Fruit fly (Drosophila melanogaster) whole organism, embryonic: ENCODE data around the gene Pka-C1.
A peak's percentile ranks its signal among the peaks of the same experiment; 100 is the strongest.

Experiments used
- CG10267 ChIP-seq: fragments of 200-800 bp; sonication (Bioruptor generic); optimal IDR thresholded peaks from 2 replicates; lab custom pipeline; 2018; ENCODE audit warnings: missing biosample characterization, mild to moderate bottlenecking, missing genetic modification characterization, moderate library complexity
- CG10366 ChIP-seq: fragments of 200-800 bp; sonication (Bioruptor generic); IDR thresholded peaks from 2 replicates; pipeline ENCODE4 v1.3.6; 2022; ENCODE audit warnings: missing biosample characterization, missing genetic modification characterization
- CG10431 ChIP-seq: fragments of 200-800 bp; sonication (Bioruptor generic); optimal IDR thresholded peaks from 3 replicates; lab custom pipeline; 2018; ENCODE audit warnings: missing biosample characterization, mild to moderate bottlenecking, missing genetic modification characterization
- CG11093 ChIP-seq: fragments of 200-800 bp; sonication (Bioruptor generic); IDR thresholded peaks from 3 replicates; pipeline ENCODE4 v1.3.6; 2022; ENCODE audit warnings: missing biosample characterization, missing genetic modification characterization
- CG11560 ChIP-seq: fragments of 200-800 bp; sonication (Bioruptor generic); IDR thresholded peaks from 3 replicates; pipeline ENCODE4 v1.3.6; 2022; ENCODE audit warnings: missing biosample characterization, missing genetic modification characterization
- CG13775 ChIP-seq: fragments of 200-800 bp; sonication (Bioruptor generic); optimal IDR thresholded peaks from 3 replicates; lab custom pipeline; 2017; ENCODE audit warnings: missing biosample characterization, mild to moderate bottlenecking, missing genetic modification characterization
- CG13894 ChIP-seq: fragments of 200-800 bp; sonication (Bioruptor generic); optimal IDR thresholded peaks from 3 replicates; lab custom pipeline; 2018; ENCODE audit warnings: missing biosample characterization, mild to moderate bottlenecking, missing genetic modification characterization, moderate library complexity
- CG14667 ChIP-seq: fragments of 200-800 bp; sonication (Bioruptor generic); IDR thresholded peaks from 2 replicates; pipeline ENCODE4 v1.3.6; 2022; ENCODE audit warnings: missing biosample characterization, missing genetic modification characterization
- CG15269 ChIP-seq: fragments of 200-800 bp; sonication (Bioruptor generic); optimal IDR thresholded peaks from 2 replicates; lab custom pipeline; 2018; ENCODE audit warnings: missing biosample characterization, mild to moderate bottlenecking, missing genetic modification characterization, moderate library complexity
- CG15601 ChIP-seq: fragments of 200-800 bp; sonication (Bioruptor generic); optimal IDR thresholded peaks from 3 replicates; lab custom pipeline; 2019; ENCODE audit warnings: missing biosample characterization, mild to moderate bottlenecking, missing genetic modification characterization, moderate library complexity
- CG16779 ChIP-seq: fragments of 200-800 bp; sonication (Bioruptor generic); IDR thresholded peaks from 2 replicates; pipeline ENCODE4 v1.3.6; 2022; ENCODE audit warnings: missing biosample characterization, missing genetic modification characterization
- CG18764 ChIP-seq: fragments of 200-800 bp; sonication (Bioruptor generic); optimal IDR thresholded peaks from 3 replicates; lab custom pipeline; 2016; ENCODE audit warnings: missing biosample characterization, missing genetic modification characterization
- CG32532 ChIP-seq: fragments of 200-800 bp; sonication (Bioruptor generic); IDR thresholded peaks from 2 replicates; pipeline ENCODE4 v1.3.6; 2022; ENCODE audit warnings: missing biosample characterization, missing genetic modification characterization
- CG32772 ChIP-seq: fragments of 200-800 bp; sonication (Bioruptor generic); IDR thresholded peaks from 2 replicates; pipeline ENCODE4 v1.3.6; 2022; ENCODE audit warnings: missing biosample characterization, missing genetic modification characterization
- CG33557 ChIP-seq: fragments of 200-800 bp; sonication (Bioruptor generic); optimal IDR thresholded peaks from 2 replicates; lab custom pipeline; 2019; ENCODE audit warnings: missing biosample characterization, mild to moderate bottlenecking, missing genetic modification characterization, moderate library complexity
- CG3726 ChIP-seq: fragments of 200-800 bp; sonication (Bioruptor generic); IDR thresholded peaks from 3 replicates; pipeline ENCODE4, ENCODE4 v1.3.6; 2022; ENCODE audit warnings: missing biosample characterization, missing genetic modification characterization
- CG4707 ChIP-seq: fragments of 200-800 bp; sonication (Bioruptor generic); optimal IDR thresholded peaks from 2 replicates; lab custom pipeline; 2018; ENCODE audit warnings: missing biosample characterization, mild to moderate bottlenecking, missing genetic modification characterization, moderate library complexity
- CG9876 ChIP-seq: fragments of 200-800 bp; sonication (Bioruptor generic); optimal IDR thresholded peaks from 2 replicates; lab custom pipeline; 2016; ENCODE audit warnings: missing biosample characterization, missing genetic modification characterization
- CkIIα-i1 ChIP-seq: fragments of 200-800 bp; sonication (Bioruptor generic); IDR thresholded peaks from 2 replicates; pipeline ENCODE4 v1.3.6; 2022; ENCODE audit warnings: missing biosample characterization, missing genetic modification characterization
- Dbx ChIP-seq: fragments of 200-800 bp; sonication (Bioruptor generic); IDR thresholded peaks from 3 replicates; pipeline ENCODE4 v1.3.6; 2022; ENCODE audit warnings: missing biosample characterization, missing genetic modification characterization
- Fer3 ChIP-seq: fragments of 200-800 bp; sonication (Bioruptor generic); optimal IDR thresholded peaks from 2 replicates; lab custom pipeline; 2018; ENCODE audit warnings: missing biosample characterization, mild to moderate bottlenecking, missing genetic modification characterization, moderate library complexity
- HmgD ChIP-seq: fragments of 200-800 bp; sonication (Bioruptor generic); optimal IDR thresholded peaks from 3 replicates; lab custom pipeline; 2016; ENCODE audit warnings: missing biosample characterization, missing genetic modification characterization
- Hr39 ChIP-seq: fragments of >200 bp; optimal IDR thresholded peaks from 2 replicates; lab custom pipeline; 2017
- MESR4 ChIP-seq: fragments of 200-800 bp; sonication (Bioruptor generic); optimal IDR thresholded peaks from 2 replicates; lab custom pipeline; 2018; ENCODE audit warnings: missing biosample characterization, mild to moderate bottlenecking, missing genetic modification characterization, moderate library complexity
- Med ChIP-seq: fragments of 200-800 bp; sonication (Bioruptor generic); peaks from one replicate; lab custom pipeline; 2016; ENCODE audit warnings: missing biosample characterization, missing genetic modification characterization, mild to moderate bottlenecking, inconsistent platforms, moderate library complexity
- Meics ChIP-seq: fragments of 200-800 bp; sonication (Bioruptor generic); optimal IDR thresholded peaks from 2 replicates; lab custom pipeline; 2017; ENCODE audit warnings: missing biosample characterization, mild to moderate bottlenecking, missing genetic modification characterization
- ap ChIP-seq: fragments of 200-800 bp; sonication (Bioruptor generic); IDR thresholded peaks from 2 replicates; pipeline ENCODE4 v1.3.6; 2022; ENCODE audit warnings: missing biosample characterization, missing genetic modification characterization
- bsh ChIP-seq, 2 experiments: fragments of 200-800 bp; sonication (Bioruptor generic); optimal IDR thresholded peaks; 2 replicates each; lab custom pipeline; 2017 to 2018; ENCODE audit warnings: mild to moderate bottlenecking in 2 of 2, missing biosample characterization in 2 of 2, missing genetic modification characterization in 2 of 2, moderate library complexity in 1 of 2
- chm ChIP-seq: fragments of 200-800 bp; sonication (Bioruptor generic); IDR thresholded peaks from 2 replicates; pipeline ENCODE4 v1.3.6; 2022; ENCODE audit warnings: missing biosample characterization, missing genetic modification characterization
- corto ChIP-seq: fragments of 200-800 bp; sonication (Bioruptor generic); optimal IDR thresholded peaks from 2 replicates; lab custom pipeline; 2016; ENCODE audit warnings: missing biosample characterization, mild to moderate bottlenecking, missing genetic modification characterization, moderate library complexity
- crp ChIP-seq, 2 experiments: fragments of 200-800 bp; sonication (Bioruptor generic); optimal IDR thresholded peaks; 2 replicates in 1 of 2; 3 replicates in 1 of 2; lab custom pipeline; 2017; ENCODE audit warnings: missing biosample characterization in 2 of 2, missing genetic modification characterization in 2 of 2, mild to moderate bottlenecking in 1 of 2, moderate library complexity in 1 of 2
- dati ChIP-seq: fragments of 200-800 bp; sonication (Bioruptor generic); IDR thresholded peaks from 2 replicates; pipeline ENCODE4 v1.3.6; 2022; ENCODE audit warnings: missing biosample characterization, missing genetic modification characterization
- dmrt11E ChIP-seq: fragments of 200-800 bp; sonication (Bioruptor generic); optimal IDR thresholded peaks from 3 replicates; lab custom pipeline; 2018; ENCODE audit warnings: missing biosample characterization, mild to moderate bottlenecking, missing genetic modification characterization, moderate library complexity
- gem ChIP-seq: fragments of 200-800 bp; sonication (Bioruptor generic); optimal IDR thresholded peaks from 2 replicates; lab custom pipeline; 2019; ENCODE audit warnings: missing biosample characterization, mild to moderate bottlenecking, missing genetic modification characterization, moderate library complexity
- gsb ChIP-seq: fragments of 200-800 bp; sonication (Bioruptor generic); IDR thresholded peaks from 2 replicates; pipeline ENCODE4 v1.3.6; 2022; ENCODE audit warnings: missing biosample characterization, missing genetic modification characterization
- gsb-n ChIP-seq: fragments of 200-800 bp; sonication (Bioruptor generic); optimal IDR thresholded peaks from 3 replicates; lab custom pipeline; 2018; ENCODE audit warnings: missing biosample characterization, mild to moderate bottlenecking, missing genetic modification characterization
- hb ChIP-seq: fragments of 200-800 bp; sonication (Bioruptor generic); IDR thresholded peaks from 3 replicates; pipeline ENCODE4 v1.3.6; 2022; ENCODE audit warnings: missing biosample characterization, missing genetic modification characterization; ENCODE audit not compliant: partially characterized antibody
- lilli ChIP-seq: fragments of 200-800 bp; sonication (Bioruptor generic); optimal IDR thresholded peaks from 3 replicates; lab custom pipeline; 2016; ENCODE audit warnings: missing biosample characterization, missing genetic modification characterization
- lmd ChIP-seq: fragments of 200-800 bp; sonication (Bioruptor generic); IDR thresholded peaks from 2 replicates; pipeline ENCODE4 v1.3.6; 2022; ENCODE audit warnings: missing biosample characterization, missing genetic modification characterization
- mirr ChIP-seq: fragments of 200-800 bp; sonication (Bioruptor generic); optimal IDR thresholded peaks from 3 replicates; lab custom pipeline; 2018; ENCODE audit warnings: missing biosample characterization, mild to moderate bottlenecking, missing genetic modification characterization
- otp ChIP-seq: fragments of 200-800 bp; sonication (Bioruptor generic); IDR thresholded peaks from 3 replicates; pipeline ENCODE4, ENCODE4 v1.3.6; 2022; ENCODE audit warnings: missing biosample characterization, missing genetic modification characterization
- pho ChIP-seq: fragments of 200-800 bp; sonication (Bioruptor generic); optimal IDR thresholded peaks from 2 replicates; lab custom pipeline; 2016; ENCODE audit warnings: missing biosample characterization, missing genetic modification characterization
- sens ChIP-seq: fragments of 200-800 bp; sonication (Bioruptor generic); peaks from one replicate; lab custom pipeline; 2016; ENCODE audit warnings: missing biosample characterization, missing genetic modification characterization
- slou ChIP-seq: fragments of 200-800 bp; sonication (Bioruptor generic); optimal IDR thresholded peaks from 3 replicates; lab custom pipeline; 2016; ENCODE audit warnings: missing biosample characterization, missing genetic modification characterization
- sob ChIP-seq: fragments of 200-800 bp; sonication (Bioruptor generic); IDR thresholded peaks from 2 replicates; pipeline ENCODE4 v1.3.6; 2022; ENCODE audit warnings: missing biosample characterization, missing genetic modification characterization
- tgo ChIP-seq: fragments of 200-800 bp; sonication (Bioruptor generic); IDR thresholded peaks from 3 replicates; pipeline ENCODE4 v1.3.6; 2022; ENCODE audit warnings: missing biosample characterization, missing genetic modification characterization
- ttk ChIP-seq: fragments of 200-800 bp; sonication (Bioruptor generic); IDR thresholded peaks from 2 replicates; pipeline ENCODE4 v2.1.2; 2022; ENCODE audit warnings: missing biosample characterization, missing genetic modification characterization
- wdn ChIP-seq: fragments of 200-800 bp; sonication (Bioruptor generic); IDR thresholded peaks from 2 replicates; pipeline ENCODE4 v1.3.6; 2022; ENCODE audit warnings: missing biosample characterization, missing genetic modification characterization

Gene Pka-C1

DNA sequence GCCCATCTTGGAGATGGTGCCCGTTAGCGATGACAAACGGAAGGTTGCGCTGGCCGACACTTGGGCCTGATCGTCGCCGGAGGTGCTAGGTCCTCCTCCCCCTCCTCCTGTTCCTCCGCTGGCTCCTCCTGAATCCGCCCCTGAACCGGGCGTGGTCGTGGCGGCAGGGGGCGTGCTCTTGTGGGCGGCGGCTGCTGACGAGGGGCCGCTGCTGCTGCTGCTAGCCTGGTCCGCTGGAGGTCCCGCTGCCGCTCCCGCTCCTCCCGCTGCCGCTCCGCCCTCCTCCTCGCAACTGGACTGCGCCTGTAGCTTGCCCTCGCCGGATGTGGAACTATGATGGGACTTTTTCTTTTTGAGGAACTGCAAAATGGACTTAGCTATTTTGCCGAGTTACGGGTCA, 1.5 kb downstream of the Pka-C1 start:
- TF ChIP-seq CG15269 (tag; lab: Kevin White, UChicago) (no peak), lmd (0 out of 2 replicates have a peak, but pooled peaks have one; percentile 4), slou (GFP tag; lab: Kevin White, UChicago) (no peak), CG4707 (no peak), Hr39 (lab: Kevin White, UChicago) (peak; percentile 54), wdn (GFP tag; lab: Robert Waterston, UW) (0 out of 2 replicates have a peak, but pooled peaks have one; percentile 9), CG9876 (GFP tag; lab: Kevin White, UChicago) (peak; percentile 14), hb (GFP tag; lab: Robert Waterston, UW) (0 out of 3 replicates have a peak, but pooled peaks have one; percentile 29), dati (GFP tag; lab: Robert Waterston, UW) (0 out of 2 replicates have a peak, but pooled peaks have one; percentile 10), CG11093 (GFP tag; lab: Robert Waterston, UW) (0 out of 3 replicates have a peak, but pooled peaks have one; percentile 20), otp (GFP tag; lab: Robert Waterston, UW) (0 out of 3 replicates have a peak, but pooled peaks have one; percentile 33), CG3726 (GFP tag; lab: Robert Waterston, UW) (0 out of 3 replicates have a peak, but pooled peaks have one; percentile 12), Med (GFP tag; lab: Kevin White, UChicago) (peak; percentile 54), CG10366 (GFP tag; lab: Robert Waterston, UW) (no peak), chm (GFP tag; lab: Robert Waterston, UW) (0 out of 2 replicates have a peak, but pooled peaks have one; percentile 40), sob (GFP tag; lab: Robert Waterston, UW) (no peak), CG32532 (GFP tag; lab: Robert Waterston, UW) (peak; percentile 50), Dbx (GFP tag; lab: Robert Waterston, UW) (0 out of 3 replicates have a peak, but pooled peaks have one; percentile 36), mirr (GFP tag; lab: Kevin White, UChicago) (no peak)

DNA sequence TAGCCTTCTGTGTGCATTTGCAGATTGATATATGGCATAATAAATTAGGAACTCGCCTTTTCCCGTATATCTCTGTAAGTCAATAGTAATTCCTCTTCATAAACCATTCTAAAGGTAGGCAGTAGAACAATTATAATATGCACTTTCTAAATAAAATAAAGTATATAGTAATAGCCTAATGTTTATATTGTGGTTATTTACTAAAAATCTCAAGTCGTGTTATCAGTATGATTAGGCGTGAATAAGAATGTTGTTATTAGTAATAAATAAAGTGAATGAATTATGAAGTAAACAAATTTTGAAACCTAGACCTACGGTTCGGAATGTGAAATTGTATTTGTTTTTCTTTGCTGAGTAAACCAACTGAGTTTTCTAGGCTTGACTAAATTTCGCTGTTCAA, 3.4 kb downstream of the Pka-C1 start:
- TF ChIP-seq CG14667 (GFP tag; lab: Robert Waterston, UW) (no peak), sens (peak; percentile 76), dmrt11E (tag; lab: Kevin White, UChicago) (peak; percentile 32), bsh (GFP tag; optimal IDR thresholded peaks at IDR 0.05; lab: Kevin White, UChicago) (peak in 1 of 2 experiments; percentile 14), CG15601 (tag; lab: Kevin White, UChicago) (peak; percentile 45), MESR4 (no peak), corto (GFP tag; lab: Kevin White, UChicago) (no peak), gsb (GFP tag; lab: Robert Waterston, UW) (no peak), gem (tag; lab: Kevin White, UChicago) (peak; percentile 22), Meics (GFP tag; lab: Kevin White, UChicago) (no peak), CkIIα-i1 (GFP tag; lab: Robert Waterston, UW) (no peak), ap (GFP tag; lab: Robert Waterston, UW) (no peak), CG33557 (GFP tag; lab: Kevin White, UChicago) (peak; percentile 52), gsb-n (tag; lab: Kevin White, UChicago) (peak; percentile 16), Fer3 (tag; lab: Kevin White, UChicago) (no peak)

DNA sequence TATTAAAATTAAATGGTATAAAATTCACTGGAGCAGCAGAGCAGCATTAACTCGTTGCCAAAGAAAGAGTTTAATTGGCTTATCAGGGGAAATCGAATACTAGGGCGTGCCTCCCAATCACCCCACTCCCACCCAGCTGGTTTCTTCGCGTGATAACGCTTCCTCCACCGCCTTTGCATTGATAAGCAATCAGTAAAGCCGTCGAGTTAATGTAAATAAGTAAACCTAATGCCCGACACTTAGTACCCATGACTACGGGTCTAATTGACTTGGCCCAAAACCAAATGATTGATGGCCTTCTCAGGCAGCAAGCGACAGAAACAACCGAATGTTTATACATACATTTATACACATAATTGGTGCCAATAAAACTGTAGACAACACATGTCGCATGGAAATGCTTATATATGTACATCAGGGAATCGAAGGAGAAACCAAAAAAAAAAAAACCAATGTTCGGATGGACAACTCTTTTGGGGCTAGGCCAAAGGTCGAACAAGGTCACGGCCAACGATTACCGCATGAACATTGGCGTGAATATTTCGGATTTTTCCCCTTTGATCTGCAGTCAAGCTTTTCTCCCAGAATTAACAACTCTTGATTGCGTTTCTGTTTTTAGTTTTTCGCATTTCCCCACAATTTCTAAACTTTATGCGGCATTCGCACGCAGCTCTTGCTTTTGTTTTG, 5.0 kb downstream of the Pka-C1 start:
- TF ChIP-seq CG11560 (tag; lab: Robert Waterston, UW) (no peak), crp (GFP tag; optimal IDR thresholded peaks at IDR 0.05; lab: Kevin White, UChicago) (no peak), ttk (GFP tag; lab: Robert Waterston, UW) (no peak), CG10431 (GFP tag; lab: Kevin White, UChicago) (no peak), lilli (GFP tag; lab: Kevin White, UChicago) (no peak), chm (GFP tag; lab: Robert Waterston, UW) (no peak), tgo (GFP tag; lab: Robert Waterston, UW) (no peak), CG32772 (GFP tag; lab: Robert Waterston, UW) (no peak), CG10267 (no peak), CG13894 (no peak), pho (no peak), CG16779 (GFP tag; lab: Robert Waterston, UW) (no peak), CG18764 (no peak), HmgD (GFP tag; lab: Kevin White, UChicago) (no peak), CG13775 (GFP tag; lab: Kevin White, UChicago) (no peak)
